Worm (Caenorhabditis elegans): ENCODE data around the gene str-18.
A peak's percentile ranks its signal among the peaks of the same experiment; 100 is the strongest.

DNA sequence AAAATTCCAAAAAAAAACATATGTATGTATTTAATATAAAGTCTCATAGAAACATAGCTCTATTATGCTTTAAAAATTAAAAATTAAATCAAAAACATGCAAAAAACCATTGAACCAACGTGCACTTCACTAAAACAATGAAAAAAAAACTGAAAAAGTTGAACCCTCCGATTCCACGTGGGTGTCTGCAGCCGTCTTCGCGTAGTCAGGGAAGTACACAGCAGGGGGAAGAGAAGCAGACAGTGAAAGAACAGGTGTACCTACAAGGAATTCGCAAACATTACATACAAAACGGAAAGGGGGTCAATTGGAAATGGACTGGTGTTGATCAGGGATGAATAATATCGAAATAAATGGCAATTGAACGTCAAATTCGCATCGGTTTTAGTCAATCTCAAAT, 32.2 kb upstream of the str-18 start:
- no peak for TF ChIP-seq elt-2 (tag; optimal IDR thresholded peaks at IDR 0.05)
- no peak for TF ChIP-seq unc-62 (GFP tag; optimal IDR thresholded peaks at IDR 0.05)
- no peak for TF ChIP-seq nhr-85 (tag)
- TF ChIP-seq fos-1 (tag; optimal IDR thresholded peaks at IDR 0.05) = no peak
- TF ChIP-seq lsy-2 (tag; optimal IDR thresholded peaks at IDR 0.05) = no peak
- no peak for TF ChIP-seq ceh-82 (tag; optimal IDR thresholded peaks at IDR 0.05)
- TF ChIP-seq efl-1 (optimal IDR thresholded peaks at IDR 0.05) = no peak
- peak in 1 of 2 experiments; percentile 78 for TF ChIP-seq efl-1 (GFP tag; optimal IDR thresholded peaks at IDR 0.05 in 1 of 2)
- no peak for TF ChIP-seq mdl-1 (tag; optimal IDR thresholded peaks at IDR 0.05)

All from whole organism, L1 larva.